Worm (Caenorhabditis elegans) whole organism, mixed stage, embryonic: Measurements from ENCODE around the gene slc-25A32.

Experiments
- nhr-12 ChIP-seq: fragments of 150-350 bp; optimal IDR thresholded peaks from 2 replicates; lab custom pipeline; 2014; ENCODE audit warnings: missing biosample characterization, missing genetic modification characterization
- unc-62 ChIP-seq: fragments of 150-350 bp; optimal IDR thresholded peaks from 2 replicates; lab custom pipeline; 2014; ENCODE audit warnings: missing biosample characterization, missing genetic modification reagents, missing genetic modification characterization
- ztf-11 ChIP-seq: fragments of 150-350 bp; optimal IDR thresholded peaks from 2 replicates; lab custom pipeline; 2014; ENCODE audit warnings: missing biosample characterization, missing genetic modification characterization

DNA sequence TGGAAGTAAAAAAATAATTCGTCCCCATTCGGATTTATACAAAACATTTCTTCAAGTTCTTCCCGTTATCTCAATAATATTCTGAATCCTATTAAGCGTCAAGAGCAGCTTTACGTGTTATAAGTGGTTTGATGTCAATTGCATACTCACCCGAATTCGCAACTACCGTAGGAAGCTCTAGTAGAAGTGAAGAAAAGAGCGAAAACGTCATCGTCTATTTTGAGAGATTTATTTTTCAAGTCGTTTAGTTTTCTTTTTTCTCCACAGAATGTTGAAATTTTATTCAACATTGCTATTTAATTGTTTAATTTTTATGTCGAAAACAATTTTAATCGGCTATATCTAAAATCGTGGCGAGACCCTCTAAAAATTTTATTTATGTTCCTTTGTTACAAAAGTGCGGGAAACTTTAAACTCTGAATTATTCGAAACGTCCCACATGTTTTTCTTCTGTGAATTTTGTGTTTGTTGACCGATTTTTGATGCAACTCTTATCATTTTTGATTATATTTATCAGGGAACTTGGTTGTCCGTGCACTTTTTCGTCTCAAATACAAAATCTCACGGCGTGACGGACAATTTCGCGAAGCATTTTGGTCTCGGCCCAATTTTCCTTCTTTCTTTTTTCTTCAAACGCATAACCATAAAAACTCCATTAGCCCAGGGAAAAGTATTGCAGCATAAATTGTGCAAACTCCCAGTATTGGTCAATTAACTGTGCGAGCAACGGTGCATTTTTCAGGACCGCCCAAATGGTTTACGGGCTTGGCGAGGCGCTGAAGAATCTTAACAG, 6.0 kb upstream of the slc-25A32 start, which contains the start of gene tdc-1:
- no peak for TF ChIP-seq ztf-11
- TF ChIP-seq unc-62 (GFP tag; lab: Kevin White, UChicago): no peak
- no peak for TF ChIP-seq nhr-12 (tag; lab: Kevin White, UChicago)
